Worm (Caenorhabditis elegans) whole organism, young adult: Measurements from ENCODE around the gene cct-7.

Source experiments
- C17E4.6 ChIP-seq: fragments of 200-800 bp; sonication (Bioruptor generic); IDR thresholded peaks from 2 replicates; pipeline ENCODE4 v1.3.6; 2022; ENCODE audit warnings: missing genetic modification reagents, missing genetic modification characterization, missing compliant biosample characterization
- F39B2.1 ChIP-seq: fragments of 200-800 bp; sonication (Bioruptor generic); IDR thresholded peaks from 2 replicates; pipeline ENCODE4 v1.3.6; 2022; ENCODE audit warnings: missing genetic modification reagents, missing genetic modification characterization, missing compliant biosample characterization
- ama-1 ChIP-seq, 3 experiments: fragments of 150-350 bp in 1 of 3; sonication (generic microtip) in 2 of 3; optimal IDR thresholded peaks; 2 replicates each; lab custom pipeline; 2014 to 2018; ENCODE audit warnings: missing biosample characterization in 2 of 3, missing genetic modification characterization in 2 of 3, missing genetic modification reagents in 2 of 3
- cebp-2 ChIP-seq: fragments of 200-800 bp; sonication (Bioruptor generic); IDR thresholded peaks from 2 replicates; pipeline ENCODE4 v1.3.6; 2022; ENCODE audit warnings: missing genetic modification characterization, missing compliant biosample characterization
- ceh-58 ChIP-seq: fragments of 200-800 bp; sonication (Bioruptor generic); IDR thresholded peaks from 2 replicates; pipeline ENCODE4 v1.3.6; 2022; ENCODE audit warnings: missing genetic modification characterization, missing compliant biosample characterization
- efl-1 ChIP-seq: fragments of 150-350 bp; optimal IDR thresholded peaks from 2 replicates; lab custom pipeline; 2014; ENCODE audit warnings: missing biosample characterization, missing genetic modification reagents, missing genetic modification characterization
- pha-4 ChIP-seq: fragments of 150-350 bp; sonication (generic microtip); optimal IDR thresholded peaks from 2 replicates; lab custom pipeline; 2014; ENCODE audit warnings: missing biosample characterization, missing genetic modification reagents, missing genetic modification characterization
- tlf-1 ChIP-seq: fragments of 200-800 bp; sonication (Bioruptor generic); optimal IDR thresholded peaks from 2 replicates; lab custom pipeline; 2018; ENCODE audit warnings: mild to moderate bottlenecking, missing genetic modification characterization, missing compliant biosample characterization

DNA sequence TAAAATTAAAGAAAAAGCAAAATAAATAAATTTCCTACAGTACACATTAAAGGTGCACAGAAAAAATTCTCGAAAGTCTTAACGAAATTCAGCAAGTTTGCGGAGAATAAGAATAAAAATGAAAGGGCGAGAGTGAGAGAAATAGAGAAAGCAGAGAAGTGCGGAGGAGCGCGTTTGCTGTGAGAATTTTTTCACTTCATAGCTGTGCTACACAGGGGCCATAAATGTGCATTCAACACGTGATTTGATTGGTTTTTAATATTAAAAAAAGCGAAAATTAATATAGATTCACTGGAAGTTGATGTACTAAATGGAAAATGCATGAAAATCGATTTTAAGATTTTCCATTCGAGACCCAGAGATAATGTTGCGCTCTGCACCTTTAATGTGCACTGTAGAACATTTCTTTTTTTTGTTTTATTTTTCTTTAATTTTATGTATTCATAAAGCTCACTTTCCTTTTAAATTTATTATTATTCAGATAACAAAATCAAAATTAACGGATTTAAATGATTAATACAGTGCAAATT is 46.0 kb downstream of the cct-7 start, which contains the start of gene Y32G9A.2:
- TF ChIP-seq tlf-1 (GFP tag; lab: Kevin White, UChicago) (no peak), pha-4 (no peak), cebp-2 (GFP tag; lab: Robert Waterston, UW) (no peak), ama-1 (optimal IDR thresholded peaks at IDR 0.05; lab: Kevin White, UChicago) (no peak), ama-1 (GFP tag; optimal IDR thresholded peaks at IDR 0.05; lab: Kevin White, UChicago) (no peak), C17E4.6 (GFP tag; lab: Robert Waterston, UW) (no peak), F39B2.1 (GFP tag; lab: Robert Waterston, UW) (no peak), efl-1 (GFP tag; lab: Kevin White, UChicago) (peak; percentile 32), ceh-58 (no peak)
